Worm (Caenorhabditis elegans) whole organism, mixed stage, embryonic: Measurements from ENCODE around the gene E04D5.5.

Experiments used
- M03D4.4 ChIP-seq: sonication (generic microtip); optimal IDR thresholded peaks from 2 replicates; lab custom pipeline; 2017; ENCODE audit warnings: mild to moderate bottlenecking, missing genetic modification characterization, missing compliant biosample characterization
- bed-3 ChIP-seq: fragments of 200-800 bp; sonication (Bioruptor generic); optimal IDR thresholded peaks from 3 replicates; lab custom pipeline; 2018; ENCODE audit warnings: mild to moderate bottlenecking, missing genetic modification characterization, moderate library complexity, missing compliant biosample characterization
- blmp-1 ChIP-seq: fragments of 150-350 bp; optimal IDR thresholded peaks from 2 replicates; lab custom pipeline; 2014; ENCODE audit warnings: missing biosample characterization, missing genetic modification characterization
- ceh-39 ChIP-seq: fragments of 150-350 bp; optimal IDR thresholded peaks from 2 replicates; lab custom pipeline; 2014; ENCODE audit warnings: missing biosample characterization, missing genetic modification characterization
- ceh-43 ChIP-seq: fragments of 200-800 bp; sonication (Bioruptor generic); optimal IDR thresholded peaks from 2 replicates; lab custom pipeline; 2018; ENCODE audit warnings: mild to moderate bottlenecking, missing genetic modification characterization, moderate library complexity, missing compliant biosample characterization
- ceh-83 ChIP-seq: fragments of 200-800 bp; sonication (Bioruptor generic); optimal IDR thresholded peaks from 2 replicates; lab custom pipeline; 2018; ENCODE audit warnings: mild to moderate bottlenecking, missing genetic modification characterization, missing compliant biosample characterization
- ces-1 ChIP-seq: fragments of 150-350 bp; optimal IDR thresholded peaks from 2 replicates; lab custom pipeline; 2014; ENCODE audit warnings: missing biosample characterization, missing genetic modification reagents, missing genetic modification characterization
- cnd-1 ChIP-seq: fragments of 200-800 bp; sonication (Bioruptor generic); optimal IDR thresholded peaks from 2 replicates; lab custom pipeline; 2018; ENCODE audit warnings: mild to moderate bottlenecking, missing genetic modification characterization, missing compliant biosample characterization
- drap-1 ChIP-seq: fragments of 200-800 bp; sonication (Bioruptor generic); optimal IDR thresholded peaks from 3 replicates; lab custom pipeline; 2018; ENCODE audit warnings: mild to moderate bottlenecking, missing genetic modification characterization, missing compliant biosample characterization
- elt-1 ChIP-seq: sonication (generic microtip); optimal IDR thresholded peaks from 2 replicates; lab custom pipeline; 2017; ENCODE audit warnings: missing genetic modification characterization, mild to moderate bottlenecking, missing compliant biosample characterization, antibody characterized with exemption, moderate library complexity, borderline replicate concordance; ENCODE audit not compliant: insufficient read depth
- elt-3 ChIP-seq: fragments of 150-350 bp; optimal IDR thresholded peaks from 2 replicates; lab custom pipeline; 2014; ENCODE audit warnings: missing biosample characterization, missing genetic modification characterization
- flh-1 ChIP-seq: fragments of 200-800 bp; sonication (Bioruptor generic); optimal IDR thresholded peaks from 2 replicates; lab custom pipeline; 2018; ENCODE audit warnings: mild to moderate bottlenecking, missing genetic modification characterization, moderate library complexity, missing compliant biosample characterization
- ham-2 ChIP-seq: fragments of 200-800 bp; sonication (Bioruptor generic); optimal IDR thresholded peaks from 2 replicates; lab custom pipeline; 2018; ENCODE audit warnings: mild to moderate bottlenecking, missing genetic modification characterization, missing compliant biosample characterization
- hlh-1 ChIP-seq: fragments of 150-350 bp; optimal IDR thresholded peaks from 2 replicates; lab custom pipeline; 2014; ENCODE audit warnings: missing biosample characterization, missing genetic modification reagents, missing genetic modification characterization
- lin-32 ChIP-seq: fragments of 200-800 bp; sonication (Bioruptor generic); optimal IDR thresholded peaks from 2 replicates; lab custom pipeline; 2018; ENCODE audit warnings: mild to moderate bottlenecking, missing genetic modification characterization, missing compliant biosample characterization
- lsy-2 ChIP-seq: fragments of 150-350 bp; optimal IDR thresholded peaks from 2 replicates; lab custom pipeline; 2014; ENCODE audit warnings: missing biosample characterization, missing genetic modification characterization
- mab-5 ChIP-seq: fragments of 150-350 bp; optimal IDR thresholded peaks from 2 replicates; lab custom pipeline; 2014; ENCODE audit warnings: missing biosample characterization, missing genetic modification characterization
- mep-1 ChIP-seq: fragments of 150-350 bp; optimal IDR thresholded peaks from 2 replicates; lab custom pipeline; 2017; ENCODE audit warnings: missing biosample characterization, missing genetic modification reagents, missing genetic modification characterization, inconsistent platforms
- mls-2 ChIP-seq: sonication (generic microtip); optimal IDR thresholded peaks from 2 replicates; lab custom pipeline; 2016; ENCODE audit warnings: mild to moderate bottlenecking, missing genetic modification characterization, moderate library complexity, missing compliant biosample characterization
- nhr-12 ChIP-seq: fragments of 150-350 bp; optimal IDR thresholded peaks from 2 replicates; lab custom pipeline; 2014; ENCODE audit warnings: missing biosample characterization, missing genetic modification characterization
- nhr-2 ChIP-seq: fragments of 150-350 bp; optimal IDR thresholded peaks from 2 replicates; lab custom pipeline; 2014; ENCODE audit warnings: missing biosample characterization, missing genetic modification characterization
- nhr-237 ChIP-seq: fragments of 150-350 bp; optimal IDR thresholded peaks from 2 replicates; lab custom pipeline; 2014; ENCODE audit warnings: missing biosample characterization, missing genetic modification characterization
- nhr-28 ChIP-seq: fragments of 150-350 bp; optimal IDR thresholded peaks from 2 replicates; lab custom pipeline; 2014; ENCODE audit warnings: missing biosample characterization, missing genetic modification characterization
- nhr-76 ChIP-seq: sonication (generic microtip); optimal IDR thresholded peaks from 2 replicates; lab custom pipeline; 2017; ENCODE audit warnings: missing biosample characterization, missing genetic modification characterization
- pha-4 ChIP-seq: fragments of 150-350 bp; optimal IDR thresholded peaks from 2 replicates; lab custom pipeline; 2018; ENCODE audit warnings: missing biosample characterization, missing genetic modification reagents, missing genetic modification characterization
- sem-2 ChIP-seq: fragments of 200-800 bp; sonication (Bioruptor generic); optimal IDR thresholded peaks from 2 replicates; lab custom pipeline; 2018; ENCODE audit warnings: mild to moderate bottlenecking, missing genetic modification characterization, missing compliant biosample characterization
- sptf-1 ChIP-seq: sonication (generic microtip); optimal IDR thresholded peaks from 2 replicates; lab custom pipeline; 2017; ENCODE audit warnings: mild to moderate bottlenecking, missing genetic modification characterization, moderate library complexity, missing compliant biosample characterization
- tbx-8 ChIP-seq: fragments of 200-800 bp; sonication (Bioruptor generic); optimal IDR thresholded peaks from 2 replicates; lab custom pipeline; 2018; ENCODE audit warnings: mild to moderate bottlenecking, missing genetic modification characterization, moderate library complexity, missing compliant biosample characterization
- unc-120 ChIP-seq: sonication (generic microtip); optimal IDR thresholded peaks from 2 replicates; lab custom pipeline; 2017; ENCODE audit warnings: missing genetic modification characterization, missing compliant biosample characterization; ENCODE audit not compliant: poor library complexity, severe bottlenecking
- unc-39 ChIP-seq: fragments of 150-350 bp; optimal IDR thresholded peaks from 2 replicates; lab custom pipeline; 2014; ENCODE audit warnings: missing biosample characterization, missing genetic modification characterization
- unc-62 ChIP-seq: fragments of 150-350 bp; optimal IDR thresholded peaks from 2 replicates; lab custom pipeline; 2014; ENCODE audit warnings: missing biosample characterization, missing genetic modification reagents, missing genetic modification characterization
- zip-8 ChIP-seq: fragments of 150-350 bp; optimal IDR thresholded peaks from 2 replicates; lab custom pipeline; 2014; ENCODE audit warnings: missing biosample characterization, missing genetic modification characterization
- ztf-11 ChIP-seq: fragments of 150-350 bp; optimal IDR thresholded peaks from 2 replicates; lab custom pipeline; 2014; ENCODE audit warnings: missing biosample characterization, missing genetic modification characterization

E04D5.5 gene

DNA sequence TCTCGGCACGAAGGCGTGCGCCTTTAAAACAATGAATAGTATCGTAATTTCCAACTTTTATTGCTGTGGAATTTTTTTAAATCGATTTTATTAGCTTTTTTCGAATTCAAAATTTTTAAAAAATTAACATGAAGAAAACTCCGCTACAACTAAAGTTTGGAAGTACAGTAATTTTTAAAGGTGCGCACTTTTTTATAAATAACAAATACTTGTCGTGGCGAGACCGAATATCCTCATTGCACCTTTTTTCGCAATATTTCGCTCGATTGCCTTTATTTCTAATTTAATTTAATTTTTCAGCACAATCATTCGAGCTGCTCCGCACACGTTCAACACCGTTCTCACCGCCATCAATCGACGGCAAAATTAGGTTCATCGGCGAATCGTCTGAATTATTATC, 20.2 kb upstream of the E04D5.5 start, which contains the start of the genes T09F3.2 and T09F3.7:
Gene T09F3.2 (plus strand): TSS at position 301 of the 400 bp plus-strand sequence.
Gene T09F3.7 (plus strand): TSS at position 315 of the 400 bp plus-strand sequence.
- no peak for TF ChIP-seq flh-1 (GFP tag; lab: Kevin White, UChicago)
- TF ChIP-seq M03D4.4 (tag; lab: Kevin White, UChicago), result no peak
- TF ChIP-seq sem-2 (GFP tag; lab: Kevin White, UChicago), result no peak
- TF ChIP-seq nhr-2 (tag; lab: Kevin White, UChicago), result no peak
- no peak for TF ChIP-seq hlh-1 (tag; lab: Kevin White, UChicago)
- no peak for TF ChIP-seq lsy-2 (tag; lab: Kevin White, UChicago)
- TF ChIP-seq drap-1, result no peak
- TF ChIP-seq ceh-83, result no peak
- TF ChIP-seq nhr-76 (tag; lab: Kevin White, UChicago), result no peak
- TF ChIP-seq blmp-1 (tag; lab: Kevin White, UChicago), result no peak
- no peak for TF ChIP-seq mls-2 (tag; lab: Kevin White, UChicago)

DNA sequence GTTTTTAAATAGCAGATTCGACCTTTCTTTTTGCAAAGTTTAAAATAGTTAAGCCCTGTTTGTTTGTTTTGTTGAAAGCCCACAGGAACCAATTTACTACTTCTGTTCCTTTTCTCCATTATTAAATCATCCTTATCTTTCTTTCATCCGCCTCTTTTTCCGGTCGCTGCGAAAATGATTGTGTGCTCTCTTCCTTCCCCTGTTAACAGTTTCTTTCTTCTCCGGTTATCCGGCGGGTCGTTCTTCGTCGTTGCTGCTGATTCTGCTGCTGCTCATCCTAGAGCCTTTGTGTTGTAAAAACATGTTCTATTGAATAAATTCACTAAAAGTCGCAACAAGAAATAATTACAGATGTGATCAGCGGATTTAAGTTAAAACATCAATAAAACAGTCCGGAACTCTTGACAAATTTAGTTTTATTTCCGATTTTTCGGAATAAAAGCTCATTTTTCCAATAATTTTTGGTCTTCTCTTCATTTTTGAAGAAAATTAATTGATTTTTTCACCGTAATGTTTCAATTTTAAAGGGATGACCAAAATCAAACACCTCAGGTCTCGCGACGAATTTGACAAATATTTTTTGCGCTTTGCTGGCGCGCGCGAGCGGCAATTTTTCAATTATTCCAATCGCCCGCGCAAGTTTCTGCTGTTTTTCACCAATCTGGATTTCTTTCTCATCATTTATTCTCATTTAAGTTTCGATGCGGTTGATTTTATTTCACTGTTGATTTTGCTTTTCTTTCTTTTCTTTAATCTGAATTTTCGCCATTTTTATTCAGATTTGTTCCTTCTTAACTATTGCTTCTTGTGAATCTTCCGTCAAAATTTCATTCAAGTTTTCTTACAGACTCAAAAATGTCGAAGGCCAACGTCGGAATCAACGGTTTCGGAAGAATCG, 17.6 kb upstream of the E04D5.5 start, which contains the start of gene gpd-1:
Gene gpd-1 (plus strand): TSS at position 848 of the 898 bp plus-strand sequence.
- no peak for TF ChIP-seq unc-62 (GFP tag; lab: Kevin White, UChicago)
- TF ChIP-seq zip-8 (tag; lab: Kevin White, UChicago), result no peak
- TF ChIP-seq mls-2 (tag; lab: Kevin White, UChicago), result no peak
- TF ChIP-seq mep-1 (tag; lab: Kevin White, UChicago), result no peak
- TF ChIP-seq nhr-28 (tag; lab: Kevin White, UChicago), result no peak
- TF ChIP-seq drap-1, result no peak
- no peak for TF ChIP-seq blmp-1 (tag; lab: Kevin White, UChicago)
- no peak for TF ChIP-seq M03D4.4 (tag; lab: Kevin White, UChicago)
- TF ChIP-seq pha-4 (tag; lab: Kevin White, UChicago), result no peak
- no peak for TF ChIP-seq elt-1 (tag; lab: Kevin White, UChicago)
- no peak for TF ChIP-seq tbx-8 (GFP tag; lab: Kevin White, UChicago)
- TF ChIP-seq cnd-1 (tag; lab: Kevin White, UChicago), result no peak
- no peak for TF ChIP-seq ztf-11
- no peak for TF ChIP-seq lin-32 (GFP tag; lab: Kevin White, UChicago)
- no peak for TF ChIP-seq ces-1 (GFP tag; lab: Kevin White, UChicago)
- no peak for TF ChIP-seq elt-3 (tag; lab: Kevin White, UChicago)

DNA sequence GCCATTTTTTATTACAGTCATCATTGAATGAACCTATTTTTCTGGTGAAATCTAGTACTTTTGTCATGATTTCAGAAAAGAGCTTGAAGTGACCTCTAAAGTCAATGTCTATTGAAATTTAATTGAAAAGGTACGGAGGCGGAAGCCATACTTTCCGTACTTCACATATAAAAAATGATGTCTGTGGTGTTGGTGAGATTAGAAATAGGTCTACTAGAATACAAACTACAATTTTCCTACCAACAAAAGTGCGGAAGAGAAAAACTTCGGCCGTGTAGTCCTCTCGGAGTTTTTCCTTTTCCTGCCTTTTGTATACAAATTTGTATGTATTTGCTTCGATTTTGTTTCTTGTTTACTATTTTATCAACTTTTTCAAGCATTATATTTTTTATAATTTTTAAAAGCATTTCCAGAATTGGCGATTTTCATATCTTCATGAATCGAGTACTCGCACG, 15.8 kb upstream of the E04D5.5 start, which contains the start of gene T09F3.4:
Gene T09F3.4 (plus strand): TSS at position 405 of the 455 bp plus-strand sequence.
- TF ChIP-seq pha-4 (tag; lab: Kevin White, UChicago) (no peak), cnd-1 (tag; lab: Kevin White, UChicago) (no peak), drap-1 (no peak), sptf-1 (tag; lab: Kevin White, UChicago) (no peak), mls-2 (tag; lab: Kevin White, UChicago) (no peak), lsy-2 (tag; lab: Kevin White, UChicago) (peak; percentile 11), unc-120 (tag; lab: Kevin White, UChicago) (peak; percentile 45), nhr-28 (tag; lab: Kevin White, UChicago) (peak; percentile 7), M03D4.4 (tag; lab: Kevin White, UChicago) (no peak)

DNA sequence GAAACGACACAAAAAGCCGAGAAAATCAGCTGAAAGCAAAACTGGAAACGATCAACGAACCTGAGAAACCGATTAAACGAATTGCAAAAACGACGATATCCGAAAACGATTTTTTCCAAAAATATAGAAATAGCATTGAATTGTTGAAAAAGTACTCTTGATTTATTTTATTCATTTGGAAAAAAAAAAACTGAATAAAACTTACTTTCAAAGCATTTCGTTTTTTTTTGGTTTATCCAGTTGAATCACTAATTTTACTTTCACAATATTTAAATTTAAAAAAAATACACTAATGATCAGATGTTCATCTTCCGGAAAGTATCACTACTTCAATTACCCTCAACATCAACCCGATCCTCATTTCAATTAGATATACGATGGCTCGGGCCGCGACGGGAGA, 14.5 kb upstream of the E04D5.5 start, which contains the start of gene T09F3.5:
Gene T09F3.5 (plus strand): TSS at position 301 of the 400 bp plus-strand sequence.
- TF ChIP-seq hlh-1 (tag; lab: Kevin White, UChicago) (no peak), nhr-12 (tag; lab: Kevin White, UChicago) (no peak), tbx-8 (GFP tag; lab: Kevin White, UChicago) (no peak), ceh-43 (no peak), nhr-2 (tag; lab: Kevin White, UChicago) (no peak), ceh-39 (tag; lab: Kevin White, UChicago) (no peak), lsy-2 (tag; lab: Kevin White, UChicago) (no peak), zip-8 (tag; lab: Kevin White, UChicago) (no peak), nhr-28 (tag; lab: Kevin White, UChicago) (no peak), sptf-1 (tag; lab: Kevin White, UChicago) (no peak), mep-1 (tag; lab: Kevin White, UChicago) (no peak), unc-39 (no peak), bed-3 (GFP tag; lab: Kevin White, UChicago) (no peak), mls-2 (tag; lab: Kevin White, UChicago) (no peak), mab-5 (tag; lab: Kevin White, UChicago) (no peak), unc-62 (GFP tag; lab: Kevin White, UChicago) (no peak), nhr-237 (tag; lab: Kevin White, UChicago) (no peak), unc-120 (tag; lab: Kevin White, UChicago) (no peak), ham-2 (GFP tag; lab: Kevin White, UChicago) (no peak)
